Worm (Caenorhabditis elegans) whole organism, young adult: ENCODE measurements around the gene W08G11.5.
A peak's percentile ranks its signal among the peaks of the same experiment; 100 is the strongest.

Experiments used
- B0019.2 ChIP-seq: fragments of 200-800 bp; sonication (Bioruptor generic); conservative IDR thresholded peaks from 2 replicates; pipeline ENCODE4 v1.3.6; 2022; ENCODE audit warnings: missing genetic modification reagents, missing genetic modification characterization, missing compliant biosample characterization
- B0035.1 ChIP-seq: sonication (generic microtip); optimal IDR thresholded peaks from 2 replicates; lab custom pipeline; 2016; ENCODE audit warnings: missing genetic modification characterization, mild to moderate bottlenecking, missing compliant biosample characterization, missing genotype, missing genetic modification reagents
- B0336.3 ChIP-seq: fragments of 200-800 bp; sonication (Bioruptor generic); IDR thresholded peaks from 2 replicates; pipeline ENCODE4 v1.3.6; 2022; ENCODE audit warnings: missing genetic modification characterization, missing compliant biosample characterization
- C06A6.2 ChIP-seq: fragments of 200-800 bp; sonication (Bioruptor generic); conservative IDR thresholded peaks from 2 replicates; pipeline ENCODE4 v1.3.6; 2022; ENCODE audit warnings: missing genetic modification characterization, missing compliant biosample characterization
- F22D6.2 ChIP-seq: sonication (generic microtip); optimal IDR thresholded peaks from 2 replicates; lab custom pipeline; 2016; ENCODE audit warnings: mild to moderate bottlenecking, missing genetic modification characterization, missing compliant biosample characterization
- F37B4.10 ChIP-seq: fragments of 200-800 bp; sonication (Bioruptor generic); IDR thresholded peaks from 2 replicates; pipeline ENCODE4 v1.3.6; 2022; ENCODE audit warnings: missing genetic modification characterization, missing compliant biosample characterization
- F52B5.7 ChIP-seq: sonication (generic microtip); optimal IDR thresholded peaks from 2 replicates; lab custom pipeline; 2016; ENCODE audit warnings: mild to moderate bottlenecking, missing genetic modification characterization, missing compliant biosample characterization
- K12H6.12 ChIP-seq: fragments of 200-800 bp; sonication (Bioruptor generic); optimal IDR thresholded peaks from 2 replicates; lab custom pipeline; 2018; ENCODE audit warnings: mild to moderate bottlenecking, missing genetic modification characterization, missing compliant biosample characterization
- Y53G8AR.9 ChIP-seq: fragments of 200-800 bp; sonication (Bioruptor generic); conservative IDR thresholded peaks from 2 replicates; pipeline ENCODE4 v1.3.6; 2022; ENCODE audit warnings: missing genetic modification reagents, missing genetic modification characterization, missing compliant biosample characterization
- Y56A3A.18 ChIP-seq: fragments of 200-800 bp; sonication (Bioruptor generic); IDR thresholded peaks from 2 replicates; pipeline ENCODE4 v1.3.6; 2022; ENCODE audit warnings: missing genetic modification reagents, missing genetic modification characterization, missing compliant biosample characterization
- Y79H2A.3 ChIP-seq: fragments of 200-800 bp; sonication (Bioruptor generic); conservative IDR thresholded peaks from 2 replicates; pipeline ENCODE4 v1.3.6; 2022; ENCODE audit warnings: missing genetic modification reagents, missing genetic modification characterization, missing compliant biosample characterization
- akir-1 ChIP-seq: fragments of 200-800 bp; sonication (Bioruptor generic); optimal IDR thresholded peaks from 2 replicates; lab custom pipeline; 2018; ENCODE audit warnings: mild to moderate bottlenecking, missing genetic modification characterization, moderate library complexity, missing compliant biosample characterization
- ama-1 ChIP-seq, 3 experiments: fragments of 150-350 bp in 1 of 3; sonication (generic microtip) in 2 of 3; optimal IDR thresholded peaks; 2 replicates each; lab custom pipeline; 2014 to 2018; ENCODE audit warnings: missing biosample characterization in 2 of 3, missing genetic modification characterization in 2 of 3, missing genetic modification reagents in 2 of 3
- attf-3 ChIP-seq: fragments of 200-800 bp; sonication (Bioruptor generic); conservative IDR thresholded peaks from 2 replicates; pipeline ENCODE4 v1.3.6; 2022; ENCODE audit warnings: missing genetic modification reagents, missing genetic modification characterization, missing compliant biosample characterization
- attf-6 ChIP-seq: fragments of 200-800 bp; sonication (Bioruptor generic); IDR thresholded peaks from 2 replicates; pipeline ENCODE4 v1.3.6; 2022; ENCODE audit warnings: missing genetic modification reagents, missing genetic modification characterization, missing compliant biosample characterization
- ceh-79 ChIP-seq: sonication (generic microtip); optimal IDR thresholded peaks from 2 replicates; lab custom pipeline; 2017; ENCODE audit warnings: mild to moderate bottlenecking, missing genetic modification characterization, missing compliant biosample characterization
- ceh-91 ChIP-seq: fragments of 200-800 bp; sonication (Bioruptor generic); IDR thresholded peaks from 2 replicates; pipeline ENCODE4 v1.3.6; 2022; ENCODE audit warnings: missing genetic modification reagents, missing genetic modification characterization, missing compliant biosample characterization
- chd-7 ChIP-seq: sonication (generic microtip); optimal IDR thresholded peaks from 2 replicates; lab custom pipeline; 2016; ENCODE audit warnings: mild to moderate bottlenecking, missing genetic modification characterization, moderate library complexity, missing compliant biosample characterization
- dox-1 ChIP-seq: fragments of 200-800 bp; sonication (Bioruptor generic); IDR thresholded peaks from 2 replicates; pipeline ENCODE4 v1.3.6; 2022; ENCODE audit warnings: missing genetic modification reagents, missing genetic modification characterization, missing compliant biosample characterization
- dpl-1 ChIP-seq: fragments of 150-350 bp; optimal IDR thresholded peaks from 2 replicates; lab custom pipeline; 2014; ENCODE audit warnings: missing biosample characterization, missing genetic modification reagents, missing genetic modification characterization
- efl-1 ChIP-seq: fragments of 150-350 bp; optimal IDR thresholded peaks from 2 replicates; lab custom pipeline; 2014; ENCODE audit warnings: missing biosample characterization, missing genetic modification reagents, missing genetic modification characterization
- egl-44 ChIP-seq: fragments of 200-800 bp; sonication (Bioruptor generic); IDR thresholded peaks from 2 replicates; pipeline ENCODE4 v1.3.6; 2022; ENCODE audit warnings: missing genetic modification reagents, missing genetic modification characterization, missing compliant biosample characterization
- ekl-4 ChIP-seq: fragments of 200-800 bp; sonication (Bioruptor generic); IDR thresholded peaks from 2 replicates; pipeline ENCODE4 v1.3.6; 2022; ENCODE audit warnings: missing genetic modification reagents, missing genetic modification characterization, missing compliant biosample characterization
- fkh-3 ChIP-seq: sonication (generic microtip); optimal IDR thresholded peaks from 2 replicates; lab custom pipeline; 2016; ENCODE audit warnings: mild to moderate bottlenecking, missing genetic modification characterization, missing compliant biosample characterization
- hmg-20 ChIP-seq: fragments of 200-800 bp; sonication (Bioruptor generic); IDR thresholded peaks from 2 replicates; pipeline ENCODE4 v1.3.6; 2022; ENCODE audit warnings: missing genetic modification reagents, missing genetic modification characterization, missing compliant biosample characterization
- hsf-1 ChIP-seq: fragments of 200-800 bp; sonication (Bioruptor generic); IDR thresholded peaks from 2 replicates; pipeline ENCODE4 v1.3.6; 2022; ENCODE audit warnings: missing genetic modification reagents, missing genetic modification characterization, missing compliant biosample characterization
- lag-1 ChIP-seq: fragments of 200-800 bp; sonication (Bioruptor generic); IDR thresholded peaks from 2 replicates; pipeline ENCODE4 v1.3.6; 2022; ENCODE audit warnings: missing genetic modification reagents, missing genetic modification characterization, missing compliant biosample characterization
- let-607 ChIP-seq, 2 experiments: fragments of 200-800 bp in 1 of 2; sonication (Bioruptor generic) in 1 of 2; sonication (generic microtip) in 1 of 2; optimal IDR thresholded peaks; 2 replicates each; lab custom pipeline; 2016 to 2018; ENCODE audit warnings: mild to moderate bottlenecking in 2 of 2, missing compliant biosample characterization in 2 of 2, missing genetic modification characterization in 2 of 2, moderate library complexity in 2 of 2, missing genotype in 1 of 2
- lin-35 ChIP-seq, 3 experiments: fragments of 150-350 bp in 2 of 3; sonication (generic microtip) in 1 of 3; optimal IDR thresholded peaks; 2 replicates each; lab custom pipeline; 2014 to 2018; ENCODE audit warnings: missing biosample characterization in 3 of 3, missing genetic modification characterization in 3 of 3, missing genetic modification reagents in 3 of 3
- lir-1 ChIP-seq: fragments of 200-800 bp; sonication (Bioruptor generic); conservative IDR thresholded peaks from 2 replicates; pipeline ENCODE4 v1.3.6; 2022; ENCODE audit warnings: missing genetic modification reagents, missing genetic modification characterization, missing compliant biosample characterization
- madf-6 ChIP-seq: fragments of 200-800 bp; sonication (Bioruptor generic); IDR thresholded peaks from 2 replicates; pipeline ENCODE4 v1.3.6; 2022; ENCODE audit warnings: missing genetic modification reagents, missing genetic modification characterization, missing compliant biosample characterization
- nfya-2 ChIP-seq: fragments of 200-800 bp; sonication (Bioruptor generic); IDR thresholded peaks from 2 replicates; pipeline ENCODE4 v1.3.6; 2022; ENCODE audit warnings: missing genetic modification reagents, missing genetic modification characterization, missing compliant biosample characterization
- nfyb-1 ChIP-seq: fragments of 200-800 bp; sonication (Bioruptor generic); IDR thresholded peaks from 2 replicates; pipeline ENCODE4 v1.3.6; 2022; ENCODE audit warnings: missing genetic modification reagents, missing genetic modification characterization, missing compliant biosample characterization
- nhr-179 ChIP-seq: sonication (generic microtip); optimal IDR thresholded peaks from 2 replicates; lab custom pipeline; 2016; ENCODE audit warnings: mild to moderate bottlenecking, missing genetic modification characterization, missing compliant biosample characterization
- nhr-27 ChIP-seq: fragments of 200-800 bp; sonication (Bioruptor generic); optimal IDR thresholded peaks from 2 replicates; lab custom pipeline; 2018; ENCODE audit warnings: mild to moderate bottlenecking, missing genetic modification characterization, moderate library complexity, missing compliant biosample characterization
- nhr-80 ChIP-seq: sonication (generic microtip); optimal IDR thresholded peaks from 2 replicates; lab custom pipeline; 2016; ENCODE audit warnings: missing genetic modification characterization, missing compliant biosample characterization
- nhr-90 ChIP-seq: sonication (generic microtip); optimal IDR thresholded peaks from 2 replicates; lab custom pipeline; 2016; ENCODE audit warnings: missing genotype, mild to moderate bottlenecking, missing genetic modification characterization, missing compliant biosample characterization
- rcor-1 ChIP-seq: fragments of 200-800 bp; sonication (Bioruptor generic); IDR thresholded peaks from 2 replicates; pipeline ENCODE4 v1.3.6; 2022; ENCODE audit warnings: missing genetic modification reagents, missing genetic modification characterization, missing compliant biosample characterization
- rpc-1 ChIP-seq, 2 experiments: fragments of 150-350 bp in 1 of 2; sonication (generic microtip) in 1 of 2; optimal IDR thresholded peaks; 2 replicates each; lab custom pipeline; 2014 to 2018; ENCODE audit warnings: missing biosample characterization in 1 of 2, missing genetic modification characterization in 1 of 2, missing genetic modification reagents in 1 of 2, missing genotype in 1 of 2
- sea-2 ChIP-seq: fragments of 200-800 bp; sonication (Bioruptor generic); IDR thresholded peaks from 2 replicates; pipeline ENCODE4 v1.3.6; 2022; ENCODE audit warnings: missing genetic modification characterization, missing compliant biosample characterization
- sptf-2 ChIP-seq: fragments of 200-800 bp; sonication (Bioruptor generic); optimal IDR thresholded peaks from 2 replicates; lab custom pipeline; 2018; ENCODE audit warnings: mild to moderate bottlenecking, missing genetic modification characterization, missing compliant biosample characterization
- tlf-1 ChIP-seq: fragments of 200-800 bp; sonication (Bioruptor generic); optimal IDR thresholded peaks from 2 replicates; lab custom pipeline; 2018; ENCODE audit warnings: mild to moderate bottlenecking, missing genetic modification characterization, missing compliant biosample characterization
- unc-62 ChIP-seq: fragments of 150-350 bp; optimal IDR thresholded peaks from 2 replicates; lab custom pipeline; 2014; ENCODE audit warnings: missing biosample characterization, missing genetic modification reagents, missing genetic modification characterization
- xnd-1 ChIP-seq: sonication (generic microtip); optimal IDR thresholded peaks from 2 replicates; lab custom pipeline; 2016; ENCODE audit warnings: missing genotype, missing genetic modification reagents, missing genetic modification characterization, missing compliant biosample characterization
- zfh-2 ChIP-seq: fragments of 200-800 bp; sonication (Bioruptor generic); conservative IDR thresholded peaks from 2 replicates; pipeline ENCODE4 v1.3.6; 2022; ENCODE audit warnings: missing genetic modification reagents, missing genetic modification characterization, missing compliant biosample characterization
- ztf-18 ChIP-seq: sonication (generic microtip); optimal IDR thresholded peaks from 2 replicates; lab custom pipeline; 2016; ENCODE audit warnings: missing genotype, mild to moderate bottlenecking, missing genetic modification characterization, missing compliant biosample characterization
- ztf-25 ChIP-seq: fragments of 200-800 bp; sonication (Bioruptor generic); IDR thresholded peaks from 2 replicates; pipeline ENCODE4 v1.3.6; 2022; ENCODE audit warnings: missing genetic modification reagents, missing genetic modification characterization, missing compliant biosample characterization

The W08G11.5 gene

ce11 chrV:16374676-16375075, 28.4 kb upstream of the W08G11.5 start, which contains the start of gene srv-34:
Gene srv-34, minus strand, starts transcription at chrV:16374776.
- TF ChIP-seq dpl-1 (GFP tag; lab: Kevin White, UChicago) (no peak), let-607 (tag; optimal IDR thresholded peaks at IDR 0.05; lab: Kevin White, UChicago) (no peak), B0019.2 (GFP tag; lab: Robert Waterston, UW) (no peak), B0336.3 (GFP tag; lab: Robert Waterston, UW) (no peak), B0035.1 (no peak), akir-1 (GFP tag; lab: Kevin White, UChicago) (no peak), zfh-2 (GFP tag; lab: Robert Waterston, UW) (no peak), hsf-1 (no peak), egl-44 (GFP tag; lab: Robert Waterston, UW) (no peak), efl-1 (no peak), C06A6.2 (GFP tag; lab: Robert Waterston, UW) (no peak), lir-1 (GFP tag; lab: Robert Waterston, UW) (no peak), ceh-91 (GFP tag; lab: Robert Waterston, UW) (no peak), nhr-90 (tag; lab: Kevin White, UChicago) (no peak), ceh-79 (tag; lab: Kevin White, UChicago) (no peak), K12H6.12 (tag; lab: Kevin White, UChicago) (no peak)

ce11 chrV:16370039-16370438, 23.7 kb upstream of the W08G11.5 start:
- TF ChIP-seq nhr-179 (tag; lab: Kevin White, UChicago) (peak; percentile 44), ztf-25 (GFP tag; lab: Robert Waterston, UW) (peak; percentile 84; the same call in 1 of the 2 replicates), rcor-1 (GFP tag; lab: Robert Waterston, UW) (peak; percentile 72), ekl-4 (GFP tag; lab: Robert Waterston, UW) (peak; percentile 73), madf-6 (peak; percentile 64; the same call in 1 of the 2 replicates), unc-62 (GFP tag; lab: Kevin White, UChicago) (no peak), nfyb-1 (GFP tag; lab: Robert Waterston, UW) (peak; percentile 88), rpc-1 (optimal IDR thresholded peaks at IDR 0.05; lab: Kevin White, UChicago) (peak; percentile 92), rpc-1 (tag; optimal IDR thresholded peaks at IDR 0.05; lab: Kevin White, UChicago) (peak; percentile 88), Y79H2A.3 (GFP tag; lab: Robert Waterston, UW) (0 out of 2 replicates have a peak, but pooled peaks have one; percentile 58), dox-1 (peak; percentile 92), nhr-90 (tag; lab: Kevin White, UChicago) (peak; percentile 95), lag-1 (no peak), sea-2 (GFP tag; lab: Robert Waterston, UW) (0 out of 2 replicates have a peak, but pooled peaks have one; percentile 29), xnd-1 (tag; lab: Kevin White, UChicago) (no peak), ama-1 (optimal IDR thresholded peaks at IDR 0.05; lab: Kevin White, UChicago) (no peak), ama-1 (GFP tag; optimal IDR thresholded peaks at IDR 0.05; lab: Kevin White, UChicago) (peak; percentile 51 to 59), lir-1 (GFP tag; lab: Robert Waterston, UW) (no peak), lin-35 (GFP tag; optimal IDR thresholded peaks at IDR 0.05; lab: Kevin White, UChicago) (no peak), nhr-27 (tag; lab: Kevin White, UChicago) (peak; percentile 67), tlf-1 (peak; percentile 40), chd-7 (peak; percentile 84), attf-6 (peak; percentile 88), F22D6.2 (tag; lab: Kevin White, UChicago) (peak; percentile 27), nfya-2 (GFP tag; lab: Robert Waterston, UW) (0 out of 2 replicates have a peak, but pooled peaks have one; percentile 42), F52B5.7 (tag; lab: Kevin White, UChicago) (peak; percentile 92), ztf-18 (tag; lab: Kevin White, UChicago) (peak; percentile 76), nhr-80 (tag; lab: Kevin White, UChicago) (peak; percentile 71), attf-3 (GFP tag; lab: Robert Waterston, UW) (no peak), Y56A3A.18 (peak; percentile 92), sptf-2 (GFP tag; lab: Kevin White, UChicago) (peak; percentile 70), fkh-3 (tag; lab: Kevin White, UChicago) (peak; percentile 88), hmg-20 (peak; percentile 84), F37B4.10 (GFP tag; lab: Robert Waterston, UW) (0 out of 2 replicates have a peak, but pooled peaks have one; percentile 92), Y53G8AR.9 (GFP tag; lab: Robert Waterston, UW) (peak; percentile 83)
